Fruit fly (Drosophila melanogaster): ENCODE data around the gene CG17267.

Gene CG17267

dm6 chr3R:20739000-20739399, at the start of gene CG17267:
Gene CG17267, minus strand, starts transcription at chr3R:20739100.
- no peak for TF ChIP-seq CG17801 (GFP tag; optimal IDR thresholded peaks at IDR 0.05; ENCODE audit: partially characterized antibody)

DNA sequence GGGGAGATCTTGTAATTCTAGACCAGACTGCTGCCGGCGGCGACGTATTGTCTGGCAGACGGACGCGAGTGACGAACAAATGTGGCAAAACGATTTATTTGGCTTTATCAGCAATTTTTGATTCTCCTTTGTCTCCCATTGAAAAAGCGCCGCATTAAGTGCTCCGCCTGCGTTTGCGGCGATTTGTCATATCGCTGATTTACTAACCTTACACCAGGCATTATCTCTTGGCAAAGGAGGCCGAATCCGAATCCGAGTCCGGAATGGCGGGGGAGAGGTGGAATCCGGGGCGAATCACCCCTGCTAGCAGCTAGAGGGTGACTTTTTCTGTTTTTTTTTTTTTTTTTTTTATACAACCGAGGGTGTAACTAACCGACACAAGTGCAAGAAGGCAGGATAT, 49.7 kb upstream of the CG17267 start:
- no peak for TF ChIP-seq CG17801 (GFP tag; optimal IDR thresholded peaks at IDR 0.05; ENCODE audit: partially characterized antibody)

DNA sequence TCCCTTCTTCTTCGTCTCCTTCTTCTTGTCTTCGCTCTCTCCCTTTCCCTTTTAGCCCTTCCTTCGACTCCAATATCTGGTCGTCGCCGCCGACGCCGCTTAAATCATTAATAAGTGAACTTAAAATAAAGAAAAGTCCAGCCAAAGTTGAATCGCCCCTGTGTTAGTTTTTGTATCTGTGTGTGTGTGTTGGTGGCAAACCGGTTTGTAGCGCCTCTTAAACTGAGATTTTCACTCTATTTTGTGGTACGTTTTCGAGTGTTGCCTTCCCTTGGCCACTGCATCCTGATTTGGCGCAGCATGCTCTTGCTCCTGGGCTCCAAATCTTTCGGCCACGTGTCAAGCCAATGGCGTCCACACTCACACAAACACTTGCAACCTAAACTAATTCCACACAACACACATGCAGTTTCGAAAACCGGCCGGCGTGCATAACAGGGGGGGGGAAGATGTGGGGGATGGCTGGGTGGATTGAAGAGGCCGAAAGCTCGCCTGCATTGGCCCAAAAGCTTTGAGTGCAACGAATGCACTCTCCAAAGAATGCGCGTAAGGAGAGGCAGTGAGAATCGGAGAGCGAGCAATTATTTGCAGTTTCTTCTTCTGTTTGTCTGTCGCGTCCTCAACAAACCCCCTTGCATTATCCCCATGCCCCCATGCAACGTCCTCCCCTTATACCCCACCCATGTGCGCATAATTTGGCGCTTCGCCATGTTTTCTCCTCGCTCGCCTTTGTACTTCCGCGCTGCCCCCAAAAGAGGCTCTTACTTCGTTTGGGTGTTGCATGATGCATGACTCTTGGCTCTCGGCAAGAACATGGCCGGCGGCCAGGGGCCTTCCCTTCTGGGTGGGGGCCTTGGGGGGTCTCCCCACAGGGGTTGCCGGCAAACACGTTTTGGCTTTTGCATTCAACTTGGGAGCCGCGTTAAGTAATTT, 45.8 kb upstream of the CG17267 start:
- TF ChIP-seq CG17801 (GFP tag; optimal IDR thresholded peaks at IDR 0.05; ENCODE audit: partially characterized antibody), result no peak

DNA sequence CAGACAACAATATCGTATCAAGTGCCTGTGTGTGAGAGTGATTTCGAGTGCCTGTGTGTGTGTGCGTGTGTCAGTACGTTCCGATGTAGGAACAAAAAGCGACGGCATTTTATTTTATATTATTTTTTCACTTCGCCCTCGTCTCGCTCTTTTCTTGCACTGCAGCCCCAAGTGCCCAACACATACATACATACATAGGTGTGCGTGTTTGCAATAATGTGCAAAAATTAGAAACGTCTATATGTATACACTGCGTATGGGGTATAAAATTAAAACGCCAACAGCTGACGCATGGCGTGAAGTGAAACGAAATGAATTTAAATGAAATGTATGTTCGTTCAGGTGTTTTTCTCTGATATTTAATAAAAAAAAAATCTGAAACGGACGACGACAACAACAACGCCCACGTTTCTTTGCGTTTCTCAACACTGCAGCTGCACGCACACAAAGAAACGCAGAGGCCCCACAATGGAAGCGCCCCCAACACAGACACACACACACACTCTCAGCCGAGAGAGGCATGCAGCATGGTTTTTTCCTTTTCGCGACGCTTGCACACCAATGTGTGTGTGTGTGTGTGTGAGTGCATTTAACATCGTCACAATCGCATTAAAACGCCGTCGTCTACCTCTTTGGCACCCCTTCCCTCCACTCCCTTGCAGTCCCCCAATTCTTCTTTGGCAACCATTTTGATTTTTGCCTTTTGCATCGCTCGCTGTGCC, 45.0 kb upstream of the CG17267 start:
- TF ChIP-seq CG17801 (GFP tag; optimal IDR thresholded peaks at IDR 0.05; ENCODE audit: partially characterized antibody), result no peak

DNA sequence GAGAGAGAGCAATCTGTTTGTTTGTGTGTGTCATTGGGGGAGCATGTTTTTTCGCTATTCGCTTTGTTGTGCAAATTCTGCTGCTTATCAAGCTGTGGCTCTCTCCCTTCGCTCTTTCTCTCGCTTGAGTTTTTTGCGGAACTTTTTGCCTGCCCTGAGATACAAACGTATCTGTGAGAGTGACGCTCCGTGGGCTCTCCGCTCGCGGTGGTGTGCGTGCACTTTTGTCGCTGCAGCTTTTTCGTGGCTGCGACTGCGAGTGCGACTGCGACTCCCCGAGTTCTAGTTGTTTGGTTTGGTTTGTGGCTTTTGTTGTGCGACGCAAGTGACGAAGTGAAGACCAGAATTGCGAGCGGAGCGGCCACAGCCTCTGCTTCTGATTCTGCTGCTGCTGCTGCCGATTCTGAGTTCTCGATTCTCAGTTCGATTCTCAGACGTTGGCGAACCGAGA, 43.8 kb upstream of the CG17267 start:
- peak; percentile 96 for TF ChIP-seq CG17801 (GFP tag; optimal IDR thresholded peaks at IDR 0.05; ENCODE audit: partially characterized antibody)

dm6 chr3R:20782104-20782654, 43.3 kb upstream of the CG17267 start:
- TF ChIP-seq CG17801 (GFP tag; optimal IDR thresholded peaks at IDR 0.05; ENCODE audit: partially characterized antibody), result no peak

dm6 chr3R:20779969-20780368, 41.1 kb upstream of the CG17267 start:
- TF ChIP-seq CG17801 (GFP tag; optimal IDR thresholded peaks at IDR 0.05; ENCODE audit: partially characterized antibody), result peak; percentile 50

- TF ChIP-seq CG17801 (GFP tag; optimal IDR thresholded peaks at IDR 0.05; ENCODE audit: partially characterized antibody), result no peak
Observed at dm6 chr3R:20779545-20779944, 40.6 kb upstream of the CG17267 start.

dm6 chr3R:20778285-20778926, 39.5 kb upstream of the CG17267 start:
- peak; percentile 99 for TF ChIP-seq CG17801 (GFP tag; optimal IDR thresholded peaks at IDR 0.05; ENCODE audit: partially characterized antibody)

- TF ChIP-seq CG17801 (GFP tag; optimal IDR thresholded peaks at IDR 0.05; ENCODE audit: partially characterized antibody), result no peak
Observed at dm6 chr3R:20774125-20774524, 35.2 kb upstream of the CG17267 start.

- no peak for TF ChIP-seq CG17801 (GFP tag; optimal IDR thresholded peaks at IDR 0.05; ENCODE audit: partially characterized antibody)
Observed at dm6 chr3R:20773174-20773573, 34.3 kb upstream of the CG17267 start.

- TF ChIP-seq CG17801 (GFP tag; optimal IDR thresholded peaks at IDR 0.05; ENCODE audit: partially characterized antibody), result no peak
Observed at dm6 chr3R:20772543-20772942, 33.6 kb upstream of the CG17267 start, which contains the start of gene Takl1. Gene Takl1, minus strand, starts transcription at chr3R:20772601.

DNA sequence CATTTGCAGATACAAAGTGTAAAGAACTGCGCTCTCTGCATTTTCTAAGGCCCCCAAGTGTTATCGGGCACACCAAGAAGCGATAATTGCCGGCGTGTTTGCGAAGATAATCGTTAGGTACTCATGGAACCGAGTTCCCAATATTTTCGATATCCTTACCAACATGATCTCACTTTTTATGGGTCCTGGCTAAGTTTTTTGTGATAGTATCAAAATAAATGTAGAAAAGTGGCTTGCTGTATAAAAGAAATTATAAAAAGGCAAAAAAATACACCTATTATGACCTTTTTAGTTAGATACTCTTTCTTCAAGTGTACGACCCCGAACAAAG, 27.2 kb upstream of the CG17267 start:
- TF ChIP-seq CG17801 (GFP tag; optimal IDR thresholded peaks at IDR 0.05; ENCODE audit: partially characterized antibody), result no peak

dm6 chr3R:20765302-20766155, 26.6 kb upstream of the CG17267 start:
- no peak for TF ChIP-seq CG17801 (GFP tag; optimal IDR thresholded peaks at IDR 0.05; ENCODE audit: partially characterized antibody)
